Worm (Caenorhabditis elegans) whole organism, L1 larva: ENCODE data around the gene srh-216.

Experiments used
- C04F5.9 ChIP-seq: sonication (generic microtip); optimal IDR thresholded peaks from 2 replicates; lab custom pipeline; 2016; ENCODE audit warnings: missing genetic modification characterization, missing compliant biosample characterization
- C16A3.4 ChIP-seq: fragments of 150-350 bp; optimal IDR thresholded peaks from 2 replicates; lab custom pipeline; 2014; ENCODE audit warnings: missing biosample characterization, missing genetic modification characterization
- C34B4.2 ChIP-seq: sonication (generic microtip); optimal IDR thresholded peaks from 2 replicates; lab custom pipeline; 2017; ENCODE audit warnings: mild to moderate bottlenecking, missing genetic modification characterization, missing compliant biosample characterization
- F16B12.6 ChIP-seq: fragments of 150-350 bp; optimal IDR thresholded peaks from 2 replicates; lab custom pipeline; 2014; ENCODE audit warnings: missing biosample characterization, missing genetic modification characterization
- Y116A8C.19 ChIP-seq: sonication (generic microtip); optimal IDR thresholded peaks from 2 replicates; lab custom pipeline; 2016; ENCODE audit warnings: missing compliant biosample characterization, missing genetic modification characterization, borderline replicate concordance
- aha-1 ChIP-seq: fragments of 150-350 bp; optimal IDR thresholded peaks from 2 replicates; lab custom pipeline; 2014; ENCODE audit warnings: missing biosample characterization, missing genetic modification characterization
- aly-2 ChIP-seq: fragments of 150-350 bp; optimal IDR thresholded peaks from 2 replicates; lab custom pipeline; 2014; ENCODE audit warnings: missing biosample characterization, missing genetic modification characterization
- ama-1 ChIP-seq: fragments of 150-350 bp; optimal IDR thresholded peaks from 2 replicates; lab custom pipeline; 2014
- blmp-1 ChIP-seq: fragments of 150-350 bp; optimal IDR thresholded peaks from 2 replicates; lab custom pipeline; 2014; ENCODE audit warnings: missing biosample characterization, missing genetic modification characterization
- ceh-8 ChIP-seq: fragments of 200-800 bp; sonication (Bioruptor generic); optimal IDR thresholded peaks from 2 replicates; lab custom pipeline; 2018; ENCODE audit warnings: mild to moderate bottlenecking, missing genetic modification characterization, moderate library complexity, missing compliant biosample characterization
- ceh-82 ChIP-seq, 3 experiments: fragments of 150-350 bp in 1 of 3; sonication (generic microtip) in 2 of 3; optimal IDR thresholded peaks; 2 replicates each; lab custom pipeline; 2014 to 2017; ENCODE audit warnings: missing biosample characterization in 3 of 3, missing genetic modification characterization in 3 of 3
- ceh-88 ChIP-seq: fragments of 200-800 bp; sonication (Bioruptor generic); IDR thresholded peaks from 2 replicates; pipeline ENCODE4 v1.3.6; 2022; ENCODE audit warnings: missing genetic modification characterization, missing compliant biosample characterization
- ceh-90 ChIP-seq: sonication (generic microtip); optimal IDR thresholded peaks from 2 replicates; lab custom pipeline; 2016; ENCODE audit warnings: missing genetic modification characterization, missing compliant biosample characterization
- efl-3 ChIP-seq: fragments of 200-800 bp; sonication (Bioruptor generic); optimal IDR thresholded peaks from 2 replicates; lab custom pipeline; 2018; ENCODE audit warnings: mild to moderate bottlenecking, missing genetic modification characterization, missing compliant biosample characterization
- egl-13 ChIP-seq: sonication (generic microtip); optimal IDR thresholded peaks from 2 replicates; lab custom pipeline; 2016; ENCODE audit warnings: missing genotype, missing genetic modification reagents, missing genetic modification characterization, missing compliant biosample characterization
- elt-2 ChIP-seq: sonication (generic microtip); optimal IDR thresholded peaks from 2 replicates; lab custom pipeline; 2016; ENCODE audit warnings: missing genetic modification characterization, mild to moderate bottlenecking, inconsistent platforms, missing compliant biosample characterization, missing genetic modification reagents
- ets-5 ChIP-seq: fragments of 200-800 bp; sonication (Bioruptor generic); IDR thresholded peaks from 2 replicates; pipeline ENCODE4 v1.3.6; 2022; ENCODE audit warnings: missing genetic modification characterization, missing compliant biosample characterization
- fkh-10 ChIP-seq: sonication (generic microtip); optimal IDR thresholded peaks from 2 replicates; lab custom pipeline; 2017; ENCODE audit warnings: missing biosample characterization, missing genetic modification reagents, missing genetic modification characterization
- fkh-4 ChIP-seq: sonication (generic microtip); optimal IDR thresholded peaks from 2 replicates; lab custom pipeline; 2016; ENCODE audit warnings: missing compliant biosample characterization, missing genetic modification characterization, borderline replicate concordance
- fkh-8 ChIP-seq: sonication (generic microtip); optimal IDR thresholded peaks from 2 replicates; lab custom pipeline; 2016; ENCODE audit warnings: mild to moderate bottlenecking, missing genetic modification characterization, missing compliant biosample characterization
- fos-1 ChIP-seq: fragments of 150-350 bp; optimal IDR thresholded peaks from 2 replicates; lab custom pipeline; 2014; ENCODE audit warnings: missing biosample characterization, missing genetic modification characterization
- hlh-17 ChIP-seq: fragments of 200-800 bp; sonication (Bioruptor generic); optimal IDR thresholded peaks from 2 replicates; lab custom pipeline; 2018; ENCODE audit warnings: missing genetic modification characterization, mild to moderate bottlenecking, missing compliant biosample characterization, moderate library complexity, borderline replicate concordance
- hlh-4 ChIP-seq: sonication (generic microtip); optimal IDR thresholded peaks from 2 replicates; lab custom pipeline; 2016; ENCODE audit warnings: mild to moderate bottlenecking, missing genetic modification characterization, missing compliant biosample characterization
- irx-1 ChIP-seq: sonication (generic microtip); optimal IDR thresholded peaks from 2 replicates; lab custom pipeline; 2016; ENCODE audit warnings: missing genetic modification characterization, missing compliant biosample characterization
- lin-13 ChIP-seq: fragments of 150-350 bp; optimal IDR thresholded peaks from 2 replicates; lab custom pipeline; 2014; ENCODE audit warnings: missing biosample characterization, missing genetic modification reagents, missing genetic modification characterization
- lin-14 ChIP-seq: fragments of 200-800 bp; sonication (Bioruptor generic); optimal IDR thresholded peaks from 2 replicates; lab custom pipeline; 2018; ENCODE audit warnings: mild to moderate bottlenecking, missing genetic modification characterization, moderate library complexity, missing compliant biosample characterization
- lin-35 ChIP-seq, 2 experiments: fragments of 150-350 bp; optimal IDR thresholded peaks; 2 replicates each; lab custom pipeline; 2014; ENCODE audit warnings: missing biosample characterization in 2 of 2, missing genetic modification characterization in 2 of 2, missing genetic modification reagents in 2 of 2
- lin-39 ChIP-seq: fragments of 150-350 bp; optimal IDR thresholded peaks from 2 replicates; lab custom pipeline; 2014; ENCODE audit warnings: missing biosample characterization, missing genetic modification reagents, missing genetic modification characterization
- lir-3 ChIP-seq: sonication (generic microtip); optimal IDR thresholded peaks from 2 replicates; lab custom pipeline; 2016; ENCODE audit warnings: mild to moderate bottlenecking, missing genetic modification characterization, moderate library complexity, missing compliant biosample characterization; ENCODE audit not compliant: poor library complexity
- mef-2 ChIP-seq: fragments of 150-350 bp; optimal IDR thresholded peaks from 2 replicates; lab custom pipeline; 2014; ENCODE audit warnings: missing biosample characterization, missing genetic modification characterization
- mep-1 ChIP-seq: fragments of 150-350 bp; optimal IDR thresholded peaks from 2 replicates; lab custom pipeline; 2014; ENCODE audit warnings: missing biosample characterization, missing genetic modification characterization
- nhr-11 ChIP-seq: fragments of 150-350 bp; optimal IDR thresholded peaks from 2 replicates; lab custom pipeline; 2014; ENCODE audit warnings: missing biosample characterization, missing genetic modification characterization
- nhr-12 ChIP-seq: sonication (generic microtip); optimal IDR thresholded peaks from 2 replicates; lab custom pipeline; 2017; ENCODE audit warnings: missing biosample characterization, missing genetic modification characterization
- nhr-19 ChIP-seq: fragments of 200-800 bp; sonication (Bioruptor generic); conservative IDR thresholded peaks from 2 replicates; pipeline ENCODE4 v1.3.6; 2022; ENCODE audit warnings: missing genetic modification characterization, missing compliant biosample characterization
- nhr-237 ChIP-seq: fragments of 150-350 bp; optimal IDR thresholded peaks from 2 replicates; lab custom pipeline; 2014; ENCODE audit warnings: missing biosample characterization, missing genetic modification characterization
- nhr-77 ChIP-seq: fragments of 150-350 bp; optimal IDR thresholded peaks from 2 replicates; lab custom pipeline; 2014; ENCODE audit warnings: missing biosample characterization, missing genetic modification characterization
- nhr-84 ChIP-seq: sonication (generic microtip); optimal IDR thresholded peaks from 2 replicates; lab custom pipeline; 2017; ENCODE audit warnings: missing biosample characterization, missing genetic modification characterization
- nhr-85 ChIP-seq: sonication (generic microtip); peaks from one replicate; lab custom pipeline; 2016; ENCODE audit warnings: missing genetic modification characterization, inconsistent platforms, missing compliant biosample characterization
- pag-3 ChIP-seq: sonication (generic microtip); optimal IDR thresholded peaks from 2 replicates; lab custom pipeline; 2017; ENCODE audit warnings: missing genetic modification characterization, mild to moderate bottlenecking, missing compliant biosample characterization, antibody characterized with exemption, borderline replicate concordance; ENCODE audit not compliant: insufficient read depth
- rnt-1 ChIP-seq: sonication (generic microtip); optimal IDR thresholded peaks from 2 replicates; lab custom pipeline; 2016; ENCODE audit warnings: mild to moderate bottlenecking, missing genetic modification characterization, moderate library complexity, missing compliant biosample characterization
- skn-1 ChIP-seq: fragments of 150-350 bp; optimal IDR thresholded peaks from 2 replicates; lab custom pipeline; 2014; ENCODE audit warnings: missing biosample characterization, missing genetic modification characterization
- sox-4 ChIP-seq: sonication (generic microtip); optimal IDR thresholded peaks from 2 replicates; lab custom pipeline; 2016; ENCODE audit warnings: missing genetic modification characterization, missing compliant biosample characterization
- sup-37 ChIP-seq: fragments of 200-800 bp; sonication (Bioruptor generic); optimal IDR thresholded peaks from 2 replicates; lab custom pipeline; 2018; ENCODE audit warnings: mild to moderate bottlenecking, missing genetic modification characterization, missing compliant biosample characterization
- unc-30 ChIP-seq: sonication (generic microtip); optimal IDR thresholded peaks from 2 replicates; lab custom pipeline; 2017; ENCODE audit warnings: missing biosample characterization, missing genetic modification characterization
- unc-62 ChIP-seq: fragments of 150-350 bp; optimal IDR thresholded peaks from 2 replicates; lab custom pipeline; 2014; ENCODE audit warnings: missing biosample characterization, missing genetic modification reagents, missing genetic modification characterization
- unc-86 ChIP-seq: sonication (generic microtip); optimal IDR thresholded peaks from 2 replicates; lab custom pipeline; 2016; ENCODE audit warnings: missing genetic modification characterization, missing compliant biosample characterization
- unc-98 ChIP-seq: fragments of 200-800 bp; sonication (Bioruptor generic); IDR thresholded peaks from 2 replicates; pipeline ENCODE4 v1.3.6; 2022; ENCODE audit warnings: missing genetic modification characterization, missing compliant biosample characterization
- vab-15 ChIP-seq: sonication (generic microtip); optimal IDR thresholded peaks from 2 replicates; lab custom pipeline; 2017; ENCODE audit warnings: missing genotype, mild to moderate bottlenecking, missing genetic modification characterization, missing compliant biosample characterization
- xbp-1 ChIP-seq: sonication (generic microtip); optimal IDR thresholded peaks from 2 replicates; lab custom pipeline; 2016; ENCODE audit warnings: missing genetic modification characterization, missing compliant biosample characterization
- zag-1 ChIP-seq: fragments of 150-350 bp; optimal IDR thresholded peaks from 2 replicates; lab custom pipeline; 2014; ENCODE audit warnings: missing biosample characterization, missing genetic modification characterization
- ztf-11 ChIP-seq, 2 experiments: sonication (generic microtip); optimal IDR thresholded peaks; 2 replicates each; lab custom pipeline; 2016 to 2017; ENCODE audit warnings: missing genetic modification characterization in 2 of 2, missing biosample characterization in 1 of 2, missing compliant biosample characterization in 1 of 2
- ztf-4 ChIP-seq: fragments of 150-350 bp; optimal IDR thresholded peaks from 2 replicates; lab custom pipeline; 2014; ENCODE audit warnings: missing biosample characterization, missing genetic modification characterization

The srh-216 gene

ce11 chrV:16780554-16780953, 46.8 kb downstream of the srh-216 start (continued):
- TF ChIP-seq nhr-19 (GFP tag; lab: Robert Waterston, UW) = peak; percentile 11; the same call in 1 of the 2 replicates
- no peak for TF ChIP-seq unc-86
- TF ChIP-seq hlh-4 (tag; lab: Kevin White, UChicago) = no peak
- TF ChIP-seq C04F5.9 (tag; lab: Kevin White, UChicago) = no peak
- no peak for TF ChIP-seq fos-1 (tag; lab: Kevin White, UChicago)
- TF ChIP-seq nhr-84 (tag; lab: Kevin White, UChicago) = no peak
- no peak for TF ChIP-seq fkh-10
- no peak for TF ChIP-seq aly-2 (tag; lab: Kevin White, UChicago)
- TF ChIP-seq fkh-4 = no peak
- no peak for TF ChIP-seq lir-3
- no peak for TF ChIP-seq ceh-90 (tag; lab: Kevin White, UChicago)
- TF ChIP-seq skn-1 (tag; lab: Kevin White, UChicago) = no peak
- no peak for TF ChIP-seq efl-3 (GFP tag; lab: Kevin White, UChicago)
- TF ChIP-seq nhr-77 (tag; lab: Kevin White, UChicago) = no peak
- TF ChIP-seq elt-2 (tag; lab: Kevin White, UChicago) = no peak
- TF ChIP-seq nhr-11 (tag; lab: Kevin White, UChicago) = no peak
- no peak for TF ChIP-seq pag-3 (tag; lab: Kevin White, UChicago)
- peak; percentile 60 for TF ChIP-seq lin-14 (GFP tag; lab: Kevin White, UChicago)
- no peak for TF ChIP-seq fkh-8 (tag; lab: Kevin White, UChicago)
- no peak for TF ChIP-seq ceh-88
- TF ChIP-seq hlh-17 = no peak
- TF ChIP-seq nhr-85 (tag; lab: Kevin White, UChicago) = peak; percentile 93
- no peak for TF ChIP-seq C34B4.2
- no peak for TF ChIP-seq F16B12.6 (tag; lab: Kevin White, UChicago)
- no peak for TF ChIP-seq mep-1 (tag; lab: Kevin White, UChicago)
- TF ChIP-seq lin-35 (GFP tag; optimal IDR thresholded peaks at IDR 0.05; lab: Kevin White, UChicago) = peak in 1 of 2 experiments; percentile 25
- peak; percentile 76 for TF ChIP-seq blmp-1
- no peak for TF ChIP-seq C16A3.4 (tag; lab: Kevin White, UChicago)
- no peak for TF ChIP-seq unc-98
- TF ChIP-seq ama-1 = no peak
- no peak for TF ChIP-seq unc-62 (GFP tag; lab: Kevin White, UChicago)
- no peak for TF ChIP-seq mef-2
- no peak for TF ChIP-seq nhr-12
- no peak for TF ChIP-seq sup-37
- no peak for TF ChIP-seq aha-1 (tag; lab: Kevin White, UChicago)
- TF ChIP-seq vab-15 (tag; lab: Kevin White, UChicago) = no peak
- TF ChIP-seq lin-39 (tag; lab: Kevin White, UChicago) = no peak
- TF ChIP-seq lin-13 (GFP tag; lab: Kevin White, UChicago) = no peak
- TF ChIP-seq Y116A8C.19 = no peak
- TF ChIP-seq unc-30 (tag; lab: Kevin White, UChicago) = no peak
- TF ChIP-seq ceh-82 (tag; optimal IDR thresholded peaks at IDR 0.05; lab: Kevin White, UChicago) = no peak
- no peak for TF ChIP-seq egl-13
- TF ChIP-seq nhr-237 (tag; lab: Kevin White, UChicago) = no peak
- TF ChIP-seq rnt-1 (tag; lab: Kevin White, UChicago) = no peak
- no peak for TF ChIP-seq sox-4 (tag; lab: Kevin White, UChicago)
- no peak for TF ChIP-seq irx-1 (tag; lab: Kevin White, UChicago)
- TF ChIP-seq zag-1 (tag; lab: Kevin White, UChicago) = no peak
- TF ChIP-seq ztf-4 (tag; lab: Kevin White, UChicago) = no peak
- TF ChIP-seq ztf-11 (tag; optimal IDR thresholded peaks at IDR 0.05; lab: Kevin White, UChicago) = no peak
- TF ChIP-seq ets-5 (GFP tag; lab: Robert Waterston, UW) = no peak
- no peak for TF ChIP-seq xbp-1 (tag; lab: Kevin White, UChicago)
- TF ChIP-seq ceh-8 (GFP tag; lab: Kevin White, UChicago) = no peak
